Worm (Caenorhabditis elegans) whole organism, young adult: ENCODE results near the gene srxa-13.
A peak's percentile ranks its signal among the peaks of the same experiment; 100 is the strongest.

Source experiments
- B0035.1 ChIP-seq: sonication (generic microtip); optimal IDR thresholded peaks from 2 replicates; lab custom pipeline; 2016; ENCODE audit warnings: missing genetic modification characterization, mild to moderate bottlenecking, missing compliant biosample characterization, missing genotype, missing genetic modification reagents
- B0336.3 ChIP-seq: fragments of 200-800 bp; sonication (Bioruptor generic); IDR thresholded peaks from 2 replicates; pipeline ENCODE4 v1.3.6; 2022; ENCODE audit warnings: missing genetic modification characterization, missing compliant biosample characterization
- F10E7.11 ChIP-seq: sonication (generic microtip); optimal IDR thresholded peaks from 2 replicates; lab custom pipeline; 2017; ENCODE audit warnings: mild to moderate bottlenecking, missing genetic modification characterization, moderate library complexity, missing compliant biosample characterization
- F22D6.2 ChIP-seq: sonication (generic microtip); optimal IDR thresholded peaks from 2 replicates; lab custom pipeline; 2016; ENCODE audit warnings: mild to moderate bottlenecking, missing genetic modification characterization, missing compliant biosample characterization
- F39B2.1 ChIP-seq: fragments of 200-800 bp; sonication (Bioruptor generic); IDR thresholded peaks from 2 replicates; pipeline ENCODE4 v1.3.6; 2022; ENCODE audit warnings: missing genetic modification reagents, missing genetic modification characterization, missing compliant biosample characterization
- F55B11.4 ChIP-seq: sonication (generic microtip); optimal IDR thresholded peaks from 2 replicates; lab custom pipeline; 2016; ENCODE audit warnings: missing compliant biosample characterization, missing genetic modification characterization, borderline replicate concordance; ENCODE audit not compliant: insufficient read depth
- F57C9.4 ChIP-seq: sonication (generic microtip); optimal IDR thresholded peaks from 2 replicates; lab custom pipeline; 2017; ENCODE audit warnings: mild to moderate bottlenecking, missing genetic modification characterization, missing compliant biosample characterization
- Y67H2A.10 ChIP-seq: fragments of 200-800 bp; sonication (Bioruptor generic); conservative IDR thresholded peaks from 2 replicates; pipeline ENCODE4 v1.3.6; 2022; ENCODE audit warnings: missing genetic modification reagents, missing genetic modification characterization, missing compliant biosample characterization
- akir-1 ChIP-seq: fragments of 200-800 bp; sonication (Bioruptor generic); optimal IDR thresholded peaks from 2 replicates; lab custom pipeline; 2018; ENCODE audit warnings: mild to moderate bottlenecking, missing genetic modification characterization, moderate library complexity, missing compliant biosample characterization
- ama-1 ChIP-seq, 3 experiments: fragments of 150-350 bp in 1 of 3; sonication (generic microtip) in 2 of 3; optimal IDR thresholded peaks; 2 replicates each; lab custom pipeline; 2014 to 2018; ENCODE audit warnings: missing biosample characterization in 2 of 3, missing genetic modification characterization in 2 of 3, missing genetic modification reagents in 2 of 3
- aptf-2 ChIP-seq: fragments of 200-800 bp; sonication (Bioruptor generic); conservative IDR thresholded peaks from 2 replicates; pipeline ENCODE4 v1.3.6; 2022; ENCODE audit warnings: missing genetic modification reagents, missing genetic modification characterization, missing compliant biosample characterization
- atf-7 ChIP-seq: sonication (generic microtip); optimal IDR thresholded peaks from 2 replicates; lab custom pipeline; 2017; ENCODE audit warnings: mild to moderate bottlenecking, missing genetic modification characterization, missing compliant biosample characterization
- attf-3 ChIP-seq: fragments of 200-800 bp; sonication (Bioruptor generic); conservative IDR thresholded peaks from 2 replicates; pipeline ENCODE4 v1.3.6; 2022; ENCODE audit warnings: missing genetic modification reagents, missing genetic modification characterization, missing compliant biosample characterization
- bed-1 ChIP-seq: fragments of 200-800 bp; sonication (Bioruptor generic); IDR thresholded peaks from 2 replicates; pipeline ENCODE4 v1.3.6; 2022; ENCODE audit warnings: missing genetic modification reagents, missing genetic modification characterization, missing compliant biosample characterization
- cebp-2 ChIP-seq: fragments of 200-800 bp; sonication (Bioruptor generic); IDR thresholded peaks from 2 replicates; pipeline ENCODE4 v1.3.6; 2022; ENCODE audit warnings: missing genetic modification characterization, missing compliant biosample characterization
- efl-1 ChIP-seq: fragments of 150-350 bp; optimal IDR thresholded peaks from 2 replicates; lab custom pipeline; 2014; ENCODE audit warnings: missing biosample characterization, missing genetic modification reagents, missing genetic modification characterization
- egl-44 ChIP-seq: fragments of 200-800 bp; sonication (Bioruptor generic); IDR thresholded peaks from 2 replicates; pipeline ENCODE4 v1.3.6; 2022; ENCODE audit warnings: missing genetic modification reagents, missing genetic modification characterization, missing compliant biosample characterization
- hlh-12 ChIP-seq: sonication (generic microtip); optimal IDR thresholded peaks from 2 replicates; lab custom pipeline; 2016; ENCODE audit warnings: missing genetic modification characterization, missing compliant biosample characterization
- hmg-20 ChIP-seq: fragments of 200-800 bp; sonication (Bioruptor generic); IDR thresholded peaks from 2 replicates; pipeline ENCODE4 v1.3.6; 2022; ENCODE audit warnings: missing genetic modification reagents, missing genetic modification characterization, missing compliant biosample characterization
- hrde-1 ChIP-seq: sonication (generic microtip); optimal IDR thresholded peaks from 2 replicates; lab custom pipeline; 2016; ENCODE audit warnings: missing genetic modification characterization, mild to moderate bottlenecking, missing compliant biosample characterization, moderate library complexity, missing genotype, missing genetic modification reagents, borderline replicate concordance
- hsf-1 ChIP-seq: fragments of 200-800 bp; sonication (Bioruptor generic); IDR thresholded peaks from 2 replicates; pipeline ENCODE4 v1.3.6; 2022; ENCODE audit warnings: missing genetic modification reagents, missing genetic modification characterization, missing compliant biosample characterization
- lsy-27 ChIP-seq: sonication (generic microtip); optimal IDR thresholded peaks from 2 replicates; lab custom pipeline; 2017; ENCODE audit warnings: missing genetic modification characterization, mild to moderate bottlenecking, missing compliant biosample characterization, antibody characterized with exemption, missing genotype, borderline replicate concordance; ENCODE audit not compliant: insufficient read depth
- madf-3 ChIP-seq: fragments of 200-800 bp; sonication (Bioruptor generic); IDR thresholded peaks from 2 replicates; pipeline ENCODE4 v1.3.6; 2022; ENCODE audit warnings: missing genetic modification reagents, missing genetic modification characterization, missing compliant biosample characterization
- nfya-1 ChIP-seq: sonication (generic microtip); optimal IDR thresholded peaks from 2 replicates; lab custom pipeline; 2017; ENCODE audit warnings: antibody characterized with exemption, missing compliant biosample characterization, missing genetic modification characterization, borderline replicate concordance; ENCODE audit not compliant: insufficient read depth
- nfyb-1 ChIP-seq: fragments of 200-800 bp; sonication (Bioruptor generic); IDR thresholded peaks from 2 replicates; pipeline ENCODE4 v1.3.6; 2022; ENCODE audit warnings: missing genetic modification reagents, missing genetic modification characterization, missing compliant biosample characterization
- nhr-120 ChIP-seq: fragments of 200-800 bp; sonication (Bioruptor generic); IDR thresholded peaks from 2 replicates; pipeline ENCODE4 v1.3.6; 2022; ENCODE audit warnings: missing genetic modification characterization, missing compliant biosample characterization
- pbrm-1 ChIP-seq: fragments of 200-800 bp; sonication (Bioruptor generic); IDR thresholded peaks from 2 replicates; pipeline ENCODE4 v1.3.6; 2022; ENCODE audit warnings: missing genetic modification reagents, missing genetic modification characterization, missing compliant biosample characterization
- rcor-1 ChIP-seq: fragments of 200-800 bp; sonication (Bioruptor generic); IDR thresholded peaks from 2 replicates; pipeline ENCODE4 v1.3.6; 2022; ENCODE audit warnings: missing genetic modification reagents, missing genetic modification characterization, missing compliant biosample characterization
- repo-1 ChIP-seq: sonication (generic microtip); optimal IDR thresholded peaks from 2 replicates; lab custom pipeline; 2017; ENCODE audit warnings: mild to moderate bottlenecking, missing genetic modification characterization, missing compliant biosample characterization
- rpc-1 ChIP-seq, 2 experiments: fragments of 150-350 bp in 1 of 2; sonication (generic microtip) in 1 of 2; optimal IDR thresholded peaks; 2 replicates each; lab custom pipeline; 2014 to 2018; ENCODE audit warnings: missing biosample characterization in 1 of 2, missing genetic modification characterization in 1 of 2, missing genetic modification reagents in 1 of 2, missing genotype in 1 of 2
- snpc-1.3 ChIP-seq: sonication (generic microtip); optimal IDR thresholded peaks from 2 replicates; lab custom pipeline; 2017; ENCODE audit warnings: missing genetic modification characterization, mild to moderate bottlenecking, missing compliant biosample characterization, antibody characterized with exemption, moderate library complexity, missing genotype, missing genetic modification reagents; ENCODE audit not compliant: insufficient read depth
- snpc-3.4 ChIP-seq: sonication (generic microtip); optimal IDR thresholded peaks from 2 replicates; lab custom pipeline; 2017; ENCODE audit warnings: missing genetic modification characterization, mild to moderate bottlenecking, missing compliant biosample characterization, antibody characterized with exemption, moderate library complexity, missing genotype, missing genetic modification reagents
- snpc-4 ChIP-seq, 5 experiments: fragments of 150-350 bp in 1 of 5; sonication (generic microtip) in 4 of 5; optimal IDR thresholded peaks; 2 replicates each; lab custom pipeline; 2014 to 2018; ENCODE audit warnings: missing genetic modification characterization in 5 of 5, missing biosample characterization in 3 of 5, antibody characterized with exemption in 2 of 5, mild to moderate bottlenecking in 2 of 5, missing compliant biosample characterization in 2 of 5, missing genotype in 2 of 5, moderate library complexity in 2 of 5, missing genetic modification reagents in 1 of 5
- somi-1 ChIP-seq: fragments of 200-800 bp; sonication (Bioruptor generic); optimal IDR thresholded peaks from 2 replicates; lab custom pipeline; 2018; ENCODE audit warnings: mild to moderate bottlenecking, missing genetic modification characterization, missing compliant biosample characterization
- tlf-1 ChIP-seq: fragments of 200-800 bp; sonication (Bioruptor generic); optimal IDR thresholded peaks from 2 replicates; lab custom pipeline; 2018; ENCODE audit warnings: mild to moderate bottlenecking, missing genetic modification characterization, missing compliant biosample characterization
- unc-62 ChIP-seq: fragments of 150-350 bp; optimal IDR thresholded peaks from 2 replicates; lab custom pipeline; 2014; ENCODE audit warnings: missing biosample characterization, missing genetic modification reagents, missing genetic modification characterization
- zfh-2 ChIP-seq: fragments of 200-800 bp; sonication (Bioruptor generic); conservative IDR thresholded peaks from 2 replicates; pipeline ENCODE4 v1.3.6; 2022; ENCODE audit warnings: missing genetic modification reagents, missing genetic modification characterization, missing compliant biosample characterization
- ztf-18 ChIP-seq: sonication (generic microtip); optimal IDR thresholded peaks from 2 replicates; lab custom pipeline; 2016; ENCODE audit warnings: missing genotype, mild to moderate bottlenecking, missing genetic modification characterization, missing compliant biosample characterization
- ztf-22 ChIP-seq: fragments of 200-800 bp; sonication (Bioruptor generic); optimal IDR thresholded peaks from 2 replicates; lab custom pipeline; 2018; ENCODE audit warnings: mild to moderate bottlenecking, missing genetic modification characterization, moderate library complexity, missing compliant biosample characterization
- ztf-28 ChIP-seq: fragments of 200-800 bp; sonication (Bioruptor generic); IDR thresholded peaks from 2 replicates; pipeline ENCODE4 v1.3.6; 2022; ENCODE audit warnings: missing genetic modification reagents, missing genetic modification characterization, missing compliant biosample characterization
- ztf-3 ChIP-seq: fragments of 200-800 bp; sonication (Bioruptor generic); optimal IDR thresholded peaks from 2 replicates; lab custom pipeline; 2018; ENCODE audit warnings: mild to moderate bottlenecking, missing genetic modification characterization, missing compliant biosample characterization
- ztf-6 ChIP-seq: fragments of 200-800 bp; sonication (Bioruptor generic); IDR thresholded peaks from 2 replicates; pipeline ENCODE4 v1.3.6; 2022; ENCODE audit warnings: missing genetic modification reagents, missing genetic modification characterization, missing compliant biosample characterization

Gene srxa-13

DNA sequence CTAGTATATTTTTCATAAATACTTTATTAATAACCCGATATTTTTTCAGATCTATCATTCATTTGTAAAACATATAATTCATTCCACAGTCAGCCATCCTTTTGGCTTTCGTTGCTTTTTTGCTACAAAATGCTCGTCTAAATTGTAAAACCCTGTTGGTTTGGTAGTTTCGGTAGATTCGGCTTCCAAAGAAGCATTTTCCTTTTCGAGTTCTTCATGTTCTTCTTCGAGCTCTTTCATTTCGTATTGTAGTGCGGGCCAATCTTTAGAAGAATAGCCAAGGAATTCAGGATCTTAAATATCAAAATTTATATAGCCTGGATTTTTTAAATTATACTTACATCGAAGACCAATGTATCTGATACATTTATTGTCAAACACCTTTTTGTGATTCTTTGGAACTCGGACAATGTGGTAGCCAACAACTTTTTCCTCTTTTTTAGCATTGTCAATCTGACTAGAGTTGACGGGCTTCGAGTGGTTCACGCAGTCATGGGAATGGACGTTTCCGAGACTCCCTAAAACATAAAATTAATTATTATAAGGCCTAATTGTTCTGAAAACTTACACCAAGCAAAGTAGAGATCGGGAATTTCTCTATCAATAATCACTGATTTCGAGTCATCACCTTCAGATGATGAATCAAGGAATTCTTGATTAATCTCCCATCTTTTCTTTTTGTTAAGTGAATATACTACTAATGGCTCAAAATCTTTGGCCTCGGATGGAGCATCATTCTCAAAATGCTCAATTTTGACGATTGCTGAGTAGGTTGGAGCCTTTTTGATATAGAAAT is 21.3 kb upstream of the srxa-13 start (continued):
- no peak for TF ChIP-seq nfya-1
- no peak for TF ChIP-seq efl-1 (GFP tag; lab: Kevin White, UChicago)
- no peak for TF ChIP-seq atf-7 (tag; lab: Kevin White, UChicago)
- no peak for TF ChIP-seq ztf-6
- no peak for TF ChIP-seq B0035.1 (tag; lab: Kevin White, UChicago)
- TF ChIP-seq Y67H2A.10 (GFP tag; lab: Robert Waterston, UW), result no peak
- TF ChIP-seq ztf-22, result no peak
- TF ChIP-seq hsf-1 (GFP tag; lab: Robert Waterston, UW), result no peak
- no peak for TF ChIP-seq rcor-1 (GFP tag; lab: Robert Waterston, UW)
- no peak for TF ChIP-seq tlf-1

DNA sequence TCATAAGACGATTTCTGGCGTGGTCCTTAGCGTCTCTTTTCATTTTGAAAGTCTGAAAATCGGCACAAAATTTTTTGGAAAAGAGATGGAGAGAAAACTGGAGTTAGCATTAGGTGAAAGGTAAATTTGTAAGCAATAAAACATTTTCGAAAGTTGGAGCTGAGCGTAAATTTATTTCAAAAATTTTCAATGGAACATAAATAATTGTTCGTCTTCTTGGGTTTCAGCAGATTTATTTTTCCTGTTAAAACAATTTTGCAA is 20.8 kb upstream of the srxa-13 start, which contains the start of gene C06B3.6:
Gene C06B3.6, minus strand, starts transcription at position 52 of the 261 bp plus-strand sequence.
- TF ChIP-seq rpc-1 (optimal IDR thresholded peaks at IDR 0.05; lab: Kevin White, UChicago), result no peak
- TF ChIP-seq rpc-1 (tag; optimal IDR thresholded peaks at IDR 0.05; lab: Kevin White, UChicago), result no peak
- no peak for TF ChIP-seq F57C9.4
- 0 out of 2 replicates have a peak, but pooled peaks have one; percentile 5 for TF ChIP-seq pbrm-1 (GFP tag; lab: Robert Waterston, UW)
- no peak for TF ChIP-seq attf-3 (GFP tag; lab: Robert Waterston, UW)
- TF ChIP-seq F10E7.11 (tag; lab: Kevin White, UChicago), result no peak
- TF ChIP-seq cebp-2 (GFP tag; lab: Robert Waterston, UW), result no peak
- no peak for TF ChIP-seq nfyb-1
- TF ChIP-seq snpc-1.3 (tag; lab: Kevin White, UChicago), result no peak
- TF ChIP-seq snpc-4 (GFP tag; optimal IDR thresholded peaks at IDR 0.05; lab: Kevin White, UChicago), result no peak
- TF ChIP-seq snpc-4 (tag; optimal IDR thresholded peaks at IDR 0.05; lab: Kevin White, UChicago), result no peak
- TF ChIP-seq ztf-3 (GFP tag; lab: Kevin White, UChicago), result no peak
- TF ChIP-seq B0336.3 (GFP tag; lab: Robert Waterston, UW), result 0 out of 2 replicates have a peak, but pooled peaks have one; percentile 0
- peak; percentile 90 for TF ChIP-seq ama-1 (optimal IDR thresholded peaks at IDR 0.05; lab: Kevin White, UChicago)
- no peak for TF ChIP-seq ama-1 (GFP tag; optimal IDR thresholded peaks at IDR 0.05; lab: Kevin White, UChicago)
- no peak for TF ChIP-seq ztf-18 (tag; lab: Kevin White, UChicago)
- TF ChIP-seq aptf-2 (GFP tag; lab: Robert Waterston, UW), result 0 out of 2 replicates have a peak, but pooled peaks have one; percentile 4
- TF ChIP-seq, all 124 proteins: peak for 4

DNA sequence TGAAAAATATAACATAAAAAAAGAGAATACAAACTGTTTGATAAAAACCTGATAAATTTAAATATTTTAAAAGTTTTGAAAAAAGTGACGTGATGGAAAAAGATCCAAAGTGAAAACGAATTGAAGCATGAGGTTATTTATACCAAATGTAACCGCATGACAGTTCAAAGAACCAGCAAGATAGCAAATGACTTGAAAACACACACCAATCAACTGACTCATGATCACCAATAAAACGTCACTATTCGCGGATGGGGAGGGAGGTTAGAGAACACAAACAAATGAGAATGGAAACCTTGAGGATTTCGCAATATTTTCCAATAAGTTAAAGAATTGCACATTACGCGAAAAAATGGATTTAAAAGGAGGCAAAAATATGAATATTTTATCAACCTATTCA is 20.2 kb upstream of the srxa-13 start, which contains the start of gene C06B3.7:
Gene C06B3.7, plus strand, starts transcription at position 287 of the 400 bp plus-strand sequence.
- no peak for TF ChIP-seq ztf-28 (GFP tag; lab: Robert Waterston, UW)
- no peak for TF ChIP-seq F39B2.1 (GFP tag; lab: Robert Waterston, UW)
- TF ChIP-seq madf-3 (GFP tag; lab: Robert Waterston, UW), result 0 out of 2 replicates have a peak, but pooled peaks have one; percentile 2
- TF ChIP-seq unc-62 (GFP tag; lab: Kevin White, UChicago), result peak; percentile 62
- peak; percentile 37; the same call in 1 of the 2 replicates for TF ChIP-seq egl-44
- TF ChIP-seq akir-1, result no peak
- no peak for TF ChIP-seq F55B11.4 (tag; lab: Kevin White, UChicago)
- TF ChIP-seq rcor-1 (GFP tag; lab: Robert Waterston, UW), result 0 out of 2 replicates have a peak, but pooled peaks have one; percentile 8
- TF ChIP-seq repo-1 (tag; lab: Kevin White, UChicago), result no peak
- no peak for TF ChIP-seq lsy-27 (tag; lab: Kevin White, UChicago)
- TF ChIP-seq snpc-3.4 (tag; lab: Kevin White, UChicago), result no peak
- TF ChIP-seq ama-1 (optimal IDR thresholded peaks at IDR 0.05; lab: Kevin White, UChicago), result no peak
- TF ChIP-seq ama-1 (GFP tag; optimal IDR thresholded peaks at IDR 0.05; lab: Kevin White, UChicago), result no peak
- no peak for TF ChIP-seq bed-1 (GFP tag; lab: Robert Waterston, UW)
- TF ChIP-seq Y67H2A.10 (GFP tag; lab: Robert Waterston, UW), result no peak
- no peak for TF ChIP-seq zfh-2 (GFP tag; lab: Robert Waterston, UW)
- no peak for TF ChIP-seq nhr-120 (GFP tag; lab: Robert Waterston, UW)
- no peak for TF ChIP-seq hrde-1 (tag; lab: Kevin White, UChicago)
- TF ChIP-seq F22D6.2, result no peak
- TF ChIP-seq somi-1 (GFP tag; lab: Kevin White, UChicago), result peak; percentile 53
- no peak for TF ChIP-seq hmg-20
- no peak for TF ChIP-seq snpc-1.3 (tag; lab: Kevin White, UChicago)
- TF ChIP-seq hlh-12 (tag; lab: Kevin White, UChicago), result no peak
